Worm (Caenorhabditis elegans): ENCODE measurements around the gene bath-38.

Gene bath-38

ce11 chrII:10044961-10045360 lies at the start of gene bath-38, which contains the start of gene F52H3.11:
bath-38 (minus strand) TSS chrII:10045270.
F52H3.11 (minus strand) TSS chrII:10045163.
- TF ChIP-seq sea-2 (GFP tag; optimal IDR thresholded peaks at IDR 0.05) (no peak), ceh-82 (tag; optimal IDR thresholded peaks at IDR 0.05) (no peak), nhr-23 (tag; optimal IDR thresholded peaks at IDR 0.05) (no peak), ceh-9 (tag; optimal IDR thresholded peaks at IDR 0.05) (no peak), lin-15B (tag; optimal IDR thresholded peaks at IDR 0.05) (peak; percentile 16), nfya-1 (tag; optimal IDR thresholded peaks at IDR 0.05; ENCODE audit: insufficient read depth) (peak; percentile 55), nhr-237 (tag; optimal IDR thresholded peaks at IDR 0.05) (no peak), lin-39 (tag; optimal IDR thresholded peaks at IDR 0.05) (peak; percentile 21), elt-2 (tag; optimal IDR thresholded peaks at IDR 0.05) (peak; percentile 24), fkh-2 (tag; optimal IDR thresholded peaks at IDR 0.05) (no peak), egl-5 (tag; optimal IDR thresholded peaks at IDR 0.05) (peak; percentile 49), snpc-4 (tag; optimal IDR thresholded peaks at IDR 0.05) (peak; percentile 66), hmg-11 (tag; optimal IDR thresholded peaks at IDR 0.05) (no peak), nhr-12 (tag; optimal IDR thresholded peaks at IDR 0.05) (no peak), nhr-25 (tag; optimal IDR thresholded peaks at IDR 0.05) (peak; percentile 34), aly-2 (tag; optimal IDR thresholded peaks at IDR 0.05) (no peak), eor-1 (tag; optimal IDR thresholded peaks at IDR 0.05) (no peak), pha-4 (tag; optimal IDR thresholded peaks at IDR 0.05) (peak; percentile 89), zag-1 (tag; optimal IDR thresholded peaks at IDR 0.05) (no peak), fos-1 (tag; optimal IDR thresholded peaks at IDR 0.05) (no peak)

ce11 chrII:10094190-10094923 lies 49.3 kb upstream of the bath-38 start, which contains the start of gene lact-2:
lact-2 (plus strand) TSS chrII:10094873.
- peak; percentile 77 for TF ChIP-seq pqm-1 (tag; optimal IDR thresholded peaks at IDR 0.05)
- TF ChIP-seq ama-1 (optimal IDR thresholded peaks at IDR 0.05): no peak
- no peak for TF ChIP-seq unc-39 (tag; optimal IDR thresholded peaks at IDR 0.05)
- TF ChIP-seq ceh-16 (tag; optimal IDR thresholded peaks at IDR 0.05): no peak
- TF ChIP-seq lin-39 (tag; optimal IDR thresholded peaks at IDR 0.05): no peak
- peak; percentile 76 for TF ChIP-seq elt-2 (tag; optimal IDR thresholded peaks at IDR 0.05)
- no peak for TF ChIP-seq daf-12 (tag; optimal IDR thresholded peaks at IDR 0.05)

ce11 chrII:10093120-10093519 lies 48.0 kb upstream of the bath-38 start:
- TF ChIP-seq daf-12 (tag; optimal IDR thresholded peaks at IDR 0.05) (no peak), nhr-23 (tag; optimal IDR thresholded peaks at IDR 0.05) (no peak), lin-39 (tag; optimal IDR thresholded peaks at IDR 0.05) (no peak), zag-1 (tag; optimal IDR thresholded peaks at IDR 0.05) (no peak), pqm-1 (tag; optimal IDR thresholded peaks at IDR 0.05) (no peak), ceh-28 (tag; optimal IDR thresholded peaks at IDR 0.05) (no peak), mdl-1 (tag; optimal IDR thresholded peaks at IDR 0.05) (no peak)

- TF ChIP-seq pqm-1 (tag; optimal IDR thresholded peaks at IDR 0.05) (no peak), ztf-11 (tag; optimal IDR thresholded peaks at IDR 0.05) (no peak), snpc-4 (tag; optimal IDR thresholded peaks at IDR 0.05) (no peak), ceh-28 (tag; optimal IDR thresholded peaks at IDR 0.05) (no peak), fos-1 (tag; optimal IDR thresholded peaks at IDR 0.05) (no peak), pha-4 (tag; optimal IDR thresholded peaks at IDR 0.05) (no peak), unc-62 (GFP tag; optimal IDR thresholded peaks at IDR 0.05) (no peak), unc-39 (tag; optimal IDR thresholded peaks at IDR 0.05) (no peak), nfya-1 (tag; optimal IDR thresholded peaks at IDR 0.05; ENCODE audit: insufficient read depth) (no peak), mml-1 (tag; optimal IDR thresholded peaks at IDR 0.05) (no peak)
These were observed 39.4 kb upstream of the bath-38 start for ce11 chrII:10084482-10084881.

ce11 chrII:10075794-10076193 lies 30.7 kb upstream of the bath-38 start:
- TF ChIP-seq nhr-67 (tag; optimal IDR thresholded peaks at IDR 0.05): no peak
- TF ChIP-seq elt-3 (tag; optimal IDR thresholded peaks at IDR 0.05): no peak
- peak; percentile 84 for TF ChIP-seq pha-4 (tag; optimal IDR thresholded peaks at IDR 0.05)
- TF ChIP-seq fkh-10 (GFP tag; optimal IDR thresholded peaks at IDR 0.05): no peak

All from whole organism, L3 larva.